Fruit fly (Drosophila melanogaster): ENCODE measurements around the gene CG3817.
A peak's percentile ranks its signal among the peaks of the same experiment; 100 is the strongest.

Gene CG3817

DNA sequence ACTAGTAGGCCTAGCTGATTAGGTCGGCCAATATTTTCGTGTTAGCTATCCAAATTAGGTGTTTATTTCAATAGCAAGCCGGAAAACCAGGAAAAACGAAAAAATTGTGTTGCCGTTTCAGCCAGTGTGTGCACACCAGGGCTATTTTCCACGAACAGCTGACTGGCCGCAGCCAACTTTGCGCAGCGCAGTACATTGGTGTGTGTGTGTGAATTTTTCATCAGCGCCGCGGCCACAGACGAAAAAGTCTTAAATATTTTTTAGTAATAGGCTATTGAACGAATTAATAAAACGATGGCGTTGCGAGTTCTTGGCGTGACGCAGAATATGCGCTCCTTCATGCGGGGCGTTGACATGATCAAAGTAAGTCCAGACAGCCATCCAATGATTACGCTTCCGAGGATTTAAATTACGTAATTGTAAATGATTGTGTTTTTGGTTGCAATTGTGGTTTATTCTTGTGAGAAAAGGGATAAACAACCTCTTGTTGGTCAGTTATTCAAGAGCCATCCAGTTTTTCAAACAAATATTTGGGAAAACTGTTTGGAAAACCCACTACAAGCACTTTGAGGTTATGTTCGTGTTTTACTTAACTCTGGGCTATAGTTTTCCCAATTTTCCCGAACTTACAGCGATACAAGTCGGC lies 8.4 kb upstream of the CG3817 start, which contains the start of the genes CycC and UQCR-C1 (continued):
- TF ChIP-seq CG31365 (tag; optimal IDR thresholded peaks at IDR 0.05) (no peak), CG3281 (GFP tag; optimal IDR thresholded peaks at IDR 0.05) (peak; percentile 31), Opbp (GFP tag; IDR thresholded peaks at IDR 0.05; ENCODE audit: partially characterized antibody) (peak; percentile 100), CG3847 (GFP tag; IDR thresholded peaks at IDR 0.05) (peak; percentile 5; the same call in 1 of the 2 replicates), CG31441 (GFP tag; IDR thresholded peaks at IDR 0.05) (no peak), esg (GFP tag; conservative IDR thresholded peaks at IDR 0.05) (no peak), CG17612 (GFP tag; IDR thresholded peaks at IDR 0.05) (no peak), cg (GFP tag; optimal IDR thresholded peaks at IDR 0.05) (peak; percentile 84), Rfx (GFP tag; IDR thresholded peaks at IDR 0.05) (no peak), Med (GFP tag) (peak; percentile 69), Bgb (GFP tag; IDR thresholded peaks at IDR 0.05; ENCODE audit: partially characterized antibody) (peak; percentile 45; the same call in 1 of the 2 replicates), eve (GFP tag; optimal IDR thresholded peaks at IDR 0.05) (no peak), Fer1 (GFP tag; optimal IDR thresholded peaks at IDR 0.05) (peak; percentile 34), CG9437 (GFP tag; optimal IDR thresholded peaks at IDR 0.05) (peak; percentile 57), pfk (GFP tag; optimal IDR thresholded peaks at IDR 0.05) (peak; percentile 41), CG17802 (tag; optimal IDR thresholded peaks at IDR 0.05) (peak; percentile 11), slou (GFP tag; optimal IDR thresholded peaks at IDR 0.05) (no peak), CG15514 (GFP tag; optimal IDR thresholded peaks at IDR 0.05) (peak; percentile 46), MBD-R2 (GFP tag; IDR thresholded peaks at IDR 0.05) (peak; percentile 99), Sry-β (GFP tag; optimal IDR thresholded peaks at IDR 0.05) (peak; percentile 5), trem (tag; optimal IDR thresholded peaks at IDR 0.05) (peak; percentile 25), CG34224 (GFP tag; IDR thresholded peaks at IDR 0.05; ENCODE audit: partially characterized antibody) (0 out of 3 replicates have a peak, but pooled peaks have one; percentile 31), bbx (GFP tag; IDR thresholded peaks at IDR 0.05; ENCODE audit: partially characterized antibody) (peak; percentile 55), nerfin-1 (tag; optimal IDR thresholded peaks at IDR 0.05) (peak; percentile 42), Dp (GFP tag; optimal IDR thresholded peaks at IDR 0.05) (peak; percentile 10), pan (optimal IDR thresholded peaks at IDR 0.05) (no peak), pan (GFP tag; optimal IDR thresholded peaks at IDR 0.05 in 1 of 2, IDR thresholded peaks at IDR 0.05 in 1 of 2) (no peak), CG34422 (GFP tag; IDR thresholded peaks at IDR 0.05) (peak; percentile 61; the same call in 2 of the 3 replicates)

DNA sequence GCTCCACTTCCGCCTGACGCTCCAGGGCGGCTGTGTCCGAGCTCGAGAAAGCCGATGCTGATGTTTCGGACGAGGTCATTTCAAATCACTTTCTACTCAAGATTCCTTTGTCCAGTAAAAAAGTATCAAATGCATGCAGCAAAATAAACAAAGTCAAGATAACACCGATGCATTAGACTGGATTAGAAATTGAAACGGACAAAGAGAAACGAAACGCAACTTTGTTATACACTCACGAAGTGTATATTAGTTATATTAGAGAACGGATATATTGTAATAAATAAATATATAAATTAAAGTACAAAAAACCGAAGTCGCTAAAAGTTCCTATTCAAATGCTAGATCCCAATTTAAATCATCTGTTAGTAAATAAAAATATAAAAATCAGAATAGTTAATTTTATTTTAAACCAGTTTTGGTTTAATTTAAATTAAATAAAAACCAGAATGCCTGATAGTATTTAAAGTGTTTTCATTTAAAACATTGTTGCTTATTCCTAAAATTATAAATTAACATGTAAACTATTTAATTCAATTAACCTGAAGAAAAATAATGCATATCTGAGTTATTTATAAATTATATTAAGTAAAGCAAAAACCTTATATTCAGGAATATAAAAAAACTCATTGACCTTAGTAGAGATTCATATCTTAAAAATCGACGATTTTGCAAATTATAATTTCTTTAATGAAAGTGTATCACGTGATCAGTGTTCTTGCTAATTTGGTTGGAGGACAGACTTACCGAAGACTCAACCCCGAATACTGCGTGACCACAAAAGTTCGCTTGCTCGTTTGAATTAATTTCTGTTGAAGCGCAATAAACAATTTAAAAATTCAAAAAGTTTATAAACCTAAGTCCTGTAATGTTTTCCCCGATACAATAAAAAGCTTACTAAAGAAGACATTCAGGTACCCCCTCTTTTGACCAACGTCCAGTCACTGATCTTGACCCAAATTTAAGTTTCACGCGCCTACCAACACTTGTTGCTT lies 4.5 kb upstream of the CG3817 start, which contains the start of gene Dph2:
TSS of gene Dph2 (minus strand) at position 164 of the 992 bp plus-strand sequence.
- peak; percentile 61 for TF ChIP-seq CG10321 (GFP tag; IDR thresholded peaks at IDR 0.05)
- TF ChIP-seq lab (GFP tag; optimal IDR thresholded peaks at IDR 0.05): peak; percentile 72
- TF ChIP-seq Opbp (GFP tag; IDR thresholded peaks at IDR 0.05; ENCODE audit: partially characterized antibody): no peak
- TF ChIP-seq CG4707 (GFP tag; optimal IDR thresholded peaks at IDR 0.05): no peak
- peak; percentile 3 for TF ChIP-seq Camta (GFP tag; optimal IDR thresholded peaks at IDR 0.05)
- TF ChIP-seq gt (GFP tag; IDR thresholded peaks at IDR 0.05): no peak
- TF ChIP-seq tna (GFP tag; IDR thresholded peaks at IDR 0.05; ENCODE audit: partially characterized antibody): no peak
- no peak for TF ChIP-seq CG18011 (GFP tag; optimal IDR thresholded peaks at IDR 0.05)
- peak; percentile 58 for TF ChIP-seq CG2116 (GFP tag; optimal IDR thresholded peaks at IDR 0.05)
- TF ChIP-seq CG17385 (GFP tag; optimal IDR thresholded peaks at IDR 0.05): peak; percentile 65
- TF ChIP-seq D (optimal IDR thresholded peaks at IDR 0.05): no peak
- TF ChIP-seq D (GFP tag; optimal IDR thresholded peaks at IDR 0.05): peak; percentile 21
- peak; percentile 26 for TF ChIP-seq en (GFP tag; optimal IDR thresholded peaks at IDR 0.05)
- peak; percentile 65 for TF ChIP-seq sug (tag; optimal IDR thresholded peaks at IDR 0.05)
- TF ChIP-seq ap (GFP tag; IDR thresholded peaks at IDR 0.05): peak; percentile 84
- peak; percentile 25 for TF ChIP-seq scrt (GFP tag; optimal IDR thresholded peaks at IDR 0.05)
- peak; percentile 59; the same call in 1 of the 2 replicates for TF ChIP-seq Nf-YA (GFP tag; IDR thresholded peaks at IDR 0.05)
- TF ChIP-seq CG17912 (GFP tag; optimal IDR thresholded peaks at IDR 0.05): no peak
- peak; percentile 91 for TF ChIP-seq CG8924 (tag; optimal IDR thresholded peaks at IDR 0.05)
- no peak for TF ChIP-seq D19B (GFP tag; optimal IDR thresholded peaks at IDR 0.05)
